Fruit fly (Drosophila melanogaster) whole organism, embryonic: Measurements from ENCODE around the gene CG9269.

Experiments used
- Blimp-1 ChIP-seq: fragments of 200-800 bp; sonication (Bioruptor generic); optimal IDR thresholded peaks from 3 replicates; lab custom pipeline; 2018; ENCODE audit warnings: missing biosample characterization, missing genetic modification characterization, mild to moderate bottlenecking, moderate library complexity, missing genetic modification reagents
- CG12769 ChIP-seq: fragments of 200-800 bp; sonication (Bioruptor generic); optimal IDR thresholded peaks from 2 replicates; lab custom pipeline; 2019; ENCODE audit warnings: missing biosample characterization, mild to moderate bottlenecking, missing genetic modification characterization, moderate library complexity
- CG13424 ChIP-seq: fragments of 200-800 bp; sonication (Bioruptor generic); optimal IDR thresholded peaks from 2 replicates; lab custom pipeline; 2019; ENCODE audit warnings: missing biosample characterization, mild to moderate bottlenecking, missing genetic modification characterization, moderate library complexity
- CG13894 ChIP-seq: fragments of 200-800 bp; sonication (Bioruptor generic); optimal IDR thresholded peaks from 3 replicates; lab custom pipeline; 2018; ENCODE audit warnings: missing biosample characterization, mild to moderate bottlenecking, missing genetic modification characterization, moderate library complexity
- CG14014 ChIP-seq: fragments of 200-800 bp; sonication (Bioruptor generic); IDR thresholded peaks from 2 replicates; pipeline ENCODE4 v1.3.6; 2022; ENCODE audit warnings: missing biosample characterization, missing genetic modification characterization
- CG15479 ChIP-seq: fragments of 200-800 bp; sonication (Bioruptor generic); optimal IDR thresholded peaks from 3 replicates; lab custom pipeline; 2019; ENCODE audit warnings: missing biosample characterization, mild to moderate bottlenecking, missing genetic modification characterization, moderate library complexity
- CG17385 ChIP-seq: fragments of 200-800 bp; sonication (Bioruptor generic); optimal IDR thresholded peaks from 3 replicates; lab custom pipeline; 2018; ENCODE audit warnings: missing biosample characterization, mild to moderate bottlenecking, missing genetic modification characterization
- CG17829 ChIP-seq: fragments of 200-800 bp; optimal IDR thresholded peaks from 2 replicates; lab custom pipeline; 2019; ENCODE audit warnings: missing biosample characterization, mild to moderate bottlenecking, missing genetic modification characterization, moderate library complexity
- CG32767 ChIP-seq: fragments of 200-800 bp; sonication (Bioruptor generic); IDR thresholded peaks from 2 replicates; pipeline ENCODE4 v1.3.6; 2022; ENCODE audit warnings: missing biosample characterization, missing genetic modification characterization
- CG3281 ChIP-seq: fragments of 200-800 bp; sonication (Bioruptor generic); optimal IDR thresholded peaks from 3 replicates; lab custom pipeline; 2017; ENCODE audit warnings: missing biosample characterization, mild to moderate bottlenecking, missing genetic modification characterization
- CG6254 ChIP-seq: fragments of 200-800 bp; sonication (Bioruptor generic); optimal IDR thresholded peaks from 3 replicates; lab custom pipeline; 2017; ENCODE audit warnings: mild to moderate bottlenecking, missing biosample characterization, missing genetic modification reagents, missing genetic modification characterization
- CrebB ChIP-seq: fragments of 200-800 bp; sonication (Bioruptor generic); optimal IDR thresholded peaks from 3 replicates; lab custom pipeline; 2018; ENCODE audit warnings: missing biosample characterization, mild to moderate bottlenecking, missing genetic modification characterization
- Dek ChIP-seq: fragments of 200-800 bp; sonication (Bioruptor generic); optimal IDR thresholded peaks from 3 replicates; lab custom pipeline; 2019; ENCODE audit warnings: missing biosample characterization, mild to moderate bottlenecking, missing genetic modification characterization, moderate library complexity
- Hsf ChIP-seq: fragments of 200-800 bp; sonication (Bioruptor generic); optimal IDR thresholded peaks from 3 replicates; lab custom pipeline; 2016; ENCODE audit warnings: missing biosample characterization, missing genetic modification characterization
- Lhr ChIP-seq: fragments of 200-800 bp; sonication (Bioruptor generic); optimal IDR thresholded peaks from 3 replicates; lab custom pipeline; 2017; ENCODE audit warnings: mild to moderate bottlenecking, missing biosample characterization, missing genetic modification reagents, missing genetic modification characterization
- Lpt ChIP-seq: fragments of >200 bp; optimal IDR thresholded peaks from 2 replicates; lab custom pipeline; 2018; ENCODE audit warnings: missing biosample characterization, missing genetic modification characterization
- Neu2 ChIP-seq: fragments of 200-800 bp; sonication (Bioruptor generic); optimal IDR thresholded peaks from 3 replicates; lab custom pipeline; 2016; ENCODE audit warnings: missing biosample characterization, missing genetic modification characterization, borderline replicate concordance
- PHDP ChIP-seq: fragments of 200-800 bp; sonication (Bioruptor generic); optimal IDR thresholded peaks from 3 replicates; lab custom pipeline; 2018; ENCODE audit warnings: missing biosample characterization, mild to moderate bottlenecking, missing genetic modification characterization, moderate library complexity
- Poxn ChIP-seq: fragments of 200-800 bp; sonication (Bioruptor generic); IDR thresholded peaks from 2 replicates; pipeline ENCODE4 v1.3.6; 2022; ENCODE audit warnings: missing biosample characterization, missing genetic modification characterization
- Rx ChIP-seq: fragments of 200-800 bp; sonication (Bioruptor generic); IDR thresholded peaks from 2 replicates; pipeline ENCODE4 v1.3.6; 2022; ENCODE audit warnings: missing biosample characterization, missing genetic modification characterization
- Stat92E ChIP-seq, 3 experiments: fragments of >200 bp in 2 of 3; fragments of 200-800 bp in 1 of 3; sonication (Bioruptor generic) in 1 of 3; optimal IDR thresholded peaks; 2 replicates each; lab custom pipeline; 2017 to 2019; ENCODE audit warnings: missing biosample characterization in 3 of 3, missing genetic modification characterization in 3 of 3, mild to moderate bottlenecking in 1 of 3, moderate library complexity in 1 of 3
- bigmax ChIP-seq: fragments of 200-800 bp; sonication (Bioruptor generic); optimal IDR thresholded peaks from 2 replicates; lab custom pipeline; 2018; ENCODE audit warnings: missing biosample characterization, mild to moderate bottlenecking, missing genetic modification characterization
- bowl ChIP-seq: fragments of 200-800 bp; sonication (Bioruptor generic); IDR thresholded peaks from 2 replicates; pipeline ENCODE4 v1.3.6; 2022; ENCODE audit warnings: missing biosample characterization, missing genetic modification characterization
- cas ChIP-seq: fragments of 200-800 bp; sonication (Bioruptor generic); IDR thresholded peaks from 2 replicates; pipeline ENCODE4 v1.3.6; 2022; ENCODE audit warnings: missing biosample characterization, missing genetic modification characterization
- chinmo ChIP-seq: fragments of 200-800 bp; sonication (Bioruptor generic); IDR thresholded peaks from 4 replicates; pipeline ENCODE4 v1.3.6; 2022; ENCODE audit warnings: missing biosample characterization, missing genetic modification characterization; ENCODE audit not compliant: partially characterized antibody
- chn ChIP-seq: fragments of 200-800 bp; sonication (Bioruptor generic); optimal IDR thresholded peaks from 2 replicates; lab custom pipeline; 2016; ENCODE audit warnings: missing biosample characterization, missing genetic modification characterization
- en ChIP-seq: fragments of 200-800 bp; sonication (Bioruptor generic); optimal IDR thresholded peaks from 2 replicates; lab custom pipeline; 2016; ENCODE audit warnings: missing biosample characterization, missing genetic modification characterization
- eve ChIP-seq, 2 experiments: fragments of >200 bp; optimal IDR thresholded peaks; 2 replicates each; lab custom pipeline; 2017; ENCODE audit warnings: missing biosample characterization in 2 of 2, missing genetic modification characterization in 2 of 2
- fd3F ChIP-seq: fragments of 200-800 bp; sonication (Bioruptor generic); optimal IDR thresholded peaks from 2 replicates; lab custom pipeline; 2018; ENCODE audit warnings: missing biosample characterization, mild to moderate bottlenecking, missing genetic modification characterization, moderate library complexity
- ham ChIP-seq: fragments of 200-800 bp; sonication (Bioruptor generic); IDR thresholded peaks from 2 replicates; pipeline ENCODE4 v1.3.6; 2022; ENCODE audit warnings: missing biosample characterization, missing genetic modification characterization
- klu ChIP-seq: fragments of 200-800 bp; sonication (Bioruptor generic); IDR thresholded peaks from 2 replicates; pipeline ENCODE4 v1.3.6; 2022; ENCODE audit warnings: missing biosample characterization, missing genetic modification characterization
- pan ChIP-seq, 4 experiments: fragments of >200 bp in 3 of 4; fragments of 200-800 bp in 1 of 4; sonication (Bioruptor generic) in 1 of 4; optimal IDR thresholded peaks in 3 of 4; IDR thresholded peaks in 1 of 4; 2 replicates each; pipeline versions ENCODE4 v1.3.6 to Lab custom; 2017 to 2022; ENCODE audit warnings: missing biosample characterization in 2 of 4, missing genetic modification characterization in 2 of 4, mixed read lengths in 1 of 4
- peb ChIP-seq: fragments of 200-800 bp; sonication (Bioruptor generic); IDR thresholded peaks from 2 replicates; pipeline ENCODE4 v1.3.6; 2022; ENCODE audit warnings: missing biosample characterization, missing genetic modification characterization
- ranshi ChIP-seq: fragments of 200-800 bp; sonication (Bioruptor generic); IDR thresholded peaks from 2 replicates; pipeline ENCODE4 v1.3.6; 2022; ENCODE audit warnings: missing biosample characterization, missing genetic modification characterization
- repo ChIP-seq: fragments of 200-800 bp; sonication (Bioruptor generic); optimal IDR thresholded peaks from 2 replicates; lab custom pipeline; 2016; ENCODE audit warnings: missing biosample characterization, missing genetic modification characterization
- schlank ChIP-seq: fragments of 200-800 bp; sonication (Bioruptor generic); optimal IDR thresholded peaks from 2 replicates; lab custom pipeline; 2018; ENCODE audit warnings: missing biosample characterization, mild to moderate bottlenecking, missing genetic modification characterization
- scrt ChIP-seq: fragments of 200-800 bp; sonication (Bioruptor generic); optimal IDR thresholded peaks from 2 replicates; lab custom pipeline; 2018; ENCODE audit warnings: missing biosample characterization, mild to moderate bottlenecking, missing genetic modification characterization, moderate library complexity
- sens-2 ChIP-seq: fragments of 200-800 bp; sonication (Bioruptor generic); IDR thresholded peaks from 2 replicates; pipeline ENCODE4 v1.3.6; 2022; ENCODE audit warnings: missing biosample characterization, missing genetic modification characterization
- sim ChIP-seq: fragments of 200-800 bp; sonication (Bioruptor generic); IDR thresholded peaks from 2 replicates; pipeline ENCODE4 v1.3.6; 2022; ENCODE audit warnings: missing biosample characterization, missing genetic modification characterization
- sqz ChIP-seq: fragments of 200-800 bp; sonication (Bioruptor generic); optimal IDR thresholded peaks from 3 replicates; lab custom pipeline; 2018; ENCODE audit warnings: missing biosample characterization, mild to moderate bottlenecking, missing genetic modification characterization
- tin ChIP-seq: fragments of 200-800 bp; sonication (Bioruptor generic); optimal IDR thresholded peaks from 3 replicates; lab custom pipeline; 2016; ENCODE audit warnings: missing biosample characterization, missing genetic modification characterization
- tll ChIP-seq, 2 experiments: fragments of 200-800 bp in 1 of 2; fragments of >200 bp in 1 of 2; sonication (Bioruptor generic) in 1 of 2; optimal IDR thresholded peaks; 2 replicates each; lab custom pipeline; 2017 to 2019; ENCODE audit warnings: missing biosample characterization in 2 of 2, missing genetic modification characterization in 2 of 2, mild to moderate bottlenecking in 1 of 2, moderate library complexity in 1 of 2
- tup ChIP-seq: fragments of 200-800 bp; sonication (Bioruptor generic); optimal IDR thresholded peaks from 2 replicates; lab custom pipeline; 2016; ENCODE audit warnings: missing biosample characterization, mild to moderate bottlenecking, missing genetic modification characterization, moderate library complexity
- vfl ChIP-seq: fragments of 200-800 bp; sonication (Bioruptor generic); optimal IDR thresholded peaks from 2 replicates; lab custom pipeline; 2016; ENCODE audit warnings: missing biosample characterization, missing genetic modification characterization
- vnd ChIP-seq: fragments of 200-800 bp; sonication (Bioruptor generic); IDR thresholded peaks from 3 replicates; pipeline ENCODE4 v1.3.6; 2022; ENCODE audit warnings: missing biosample characterization, missing genetic modification characterization; ENCODE audit not compliant: partially characterized antibody

The CG9269 gene

dm6 chr3R:13631642-13632041 is 15.9 kb downstream of the CG9269 start, which contains the start of gene CG10841 (continued):
- TF ChIP-seq Lhr (GFP tag; lab: Kevin White, UChicago), result no peak
- no peak for TF ChIP-seq tin (GFP tag; lab: Kevin White, UChicago)
- no peak for TF ChIP-seq tup (GFP tag; lab: Kevin White, UChicago)
- TF ChIP-seq Neu2, result no peak
- no peak for TF ChIP-seq en (GFP tag; lab: Kevin White, UChicago)

dm6 chr3R:13644778-13645660 is 29.3 kb downstream of the CG9269 start:
- TF ChIP-seq CrebB (tag; lab: Kevin White, UChicago) (no peak), sqz (GFP tag; lab: Kevin White, UChicago) (peak; percentile 14), sim (GFP tag; lab: Robert Waterston, UW) (0 out of 2 replicates have a peak, but pooled peaks have one; percentile 5), PHDP (tag; lab: Kevin White, UChicago) (peak; percentile 77), scrt (GFP tag; lab: Kevin White, UChicago) (peak; percentile 43), Lpt (GFP tag; lab: Kevin White, UChicago) (no peak), bigmax (GFP tag; lab: Kevin White, UChicago) (peak; percentile 97), vfl (peak; percentile 32), Dek (tag; lab: Kevin White, UChicago) (peak; percentile 19), cas (GFP tag; lab: Robert Waterston, UW) (no peak; the same call in 1 of the 2 replicates), chinmo (GFP tag; lab: Robert Waterston, UW) (peak; percentile 88; the same call in 2 of the 4 replicates), CG17385 (GFP tag; lab: Kevin White, UChicago) (peak; percentile 32), CG14014 (peak; percentile 53; the same call in 1 of the 2 replicates), vnd (GFP tag; lab: Robert Waterston, UW) (no peak), CG13424 (peak; percentile 59), Hsf (no peak), Stat92E (GFP tag; optimal IDR thresholded peaks at IDR 0.05; lab: Kevin White, UChicago) (no peak), ranshi (GFP tag; lab: Robert Waterston, UW) (no peak), bowl (0 out of 2 replicates have a peak, but pooled peaks have one; percentile 8), Poxn (no peak), Rx (no peak), tll (GFP tag; optimal IDR thresholded peaks at IDR 0.05; lab: Kevin White, UChicago) (no peak), peb (GFP tag; lab: Robert Waterston, UW) (peak; percentile 6; the same call in 1 of the 2 replicates), CG3281 (GFP tag; lab: Kevin White, UChicago) (no peak), ham (GFP tag; lab: Robert Waterston, UW) (no peak), CG15479 (GFP tag; lab: Kevin White, UChicago) (peak; percentile 8), CG6254 (peak; percentile 23), schlank (tag; lab: Kevin White, UChicago) (no peak), eve (GFP tag; optimal IDR thresholded peaks at IDR 0.05; lab: Kevin White, UChicago) (peak in 1 of 2 experiments; percentile 13), CG12769 (tag; lab: Kevin White, UChicago) (peak; percentile 17), CG17829 (tag; lab: Kevin White, UChicago) (peak; percentile 50), pan (optimal IDR thresholded peaks at IDR 0.05; lab: Kevin White, UChicago) (no peak), pan (GFP tag; optimal IDR thresholded peaks at IDR 0.05 in 1 of 2, IDR thresholded peaks at IDR 0.05 in 1 of 2) (peak in 1 of 2 experiments; percentile 55), CG13894 (tag; lab: Kevin White, UChicago) (no peak), chn (no peak), repo (GFP tag; lab: Kevin White, UChicago) (no peak), sens-2 (GFP tag; lab: Robert Waterston, UW) (no peak; the same call in 1 of the 2 replicates), fd3F (GFP tag; lab: Kevin White, UChicago) (peak; percentile 8), Blimp-1 (GFP tag; lab: Kevin White, UChicago) (no peak), klu (GFP tag; lab: Robert Waterston, UW) (no peak), CG32767 (GFP tag; lab: Robert Waterston, UW) (peak; percentile 63)
